Worm (Caenorhabditis elegans) whole organism, L3 larva: ENCODE data around the gene col-157.

Source experiments
- ZK546.5 ChIP-seq: sonication (generic microtip); optimal IDR thresholded peaks from 2 replicates; lab custom pipeline; 2017; ENCODE audit warnings: missing biosample characterization, missing genetic modification characterization
- ceh-82 ChIP-seq: fragments of 150-350 bp; optimal IDR thresholded peaks from 2 replicates; lab custom pipeline; 2014; ENCODE audit warnings: missing biosample characterization, missing genetic modification characterization
- egl-27 ChIP-seq: sonication (generic microtip); optimal IDR thresholded peaks from 4 replicates; lab custom pipeline; 2017; ENCODE audit warnings: missing biosample characterization, missing genetic modification reagents, missing genetic modification characterization
- lin-15B ChIP-seq: fragments of 150-350 bp; optimal IDR thresholded peaks from 2 replicates; lab custom pipeline; 2014; ENCODE audit warnings: missing biosample characterization, missing genetic modification characterization
- nhr-12 ChIP-seq: fragments of 150-350 bp; optimal IDR thresholded peaks from 2 replicates; lab custom pipeline; 2014; ENCODE audit warnings: missing biosample characterization, missing genetic modification characterization
- nhr-25 ChIP-seq: sonication (generic microtip); optimal IDR thresholded peaks from 2 replicates; lab custom pipeline; 2017; ENCODE audit warnings: missing biosample characterization, missing genetic modification characterization
- nhr-28 ChIP-seq: fragments of 150-350 bp; optimal IDR thresholded peaks from 2 replicates; lab custom pipeline; 2014; ENCODE audit warnings: missing biosample characterization, missing genetic modification characterization
- pqm-1 ChIP-seq: fragments of 150-350 bp; optimal IDR thresholded peaks from 2 replicates; lab custom pipeline; 2017; ENCODE audit warnings: missing biosample characterization, missing genetic modification characterization, inconsistent platforms
- skn-1 ChIP-seq: fragments of 150-350 bp; optimal IDR thresholded peaks from 2 replicates; lab custom pipeline; 2014; ENCODE audit warnings: missing biosample characterization, missing genetic modification characterization
- unc-39 ChIP-seq: sonication (generic microtip); optimal IDR thresholded peaks from 4 replicates; lab custom pipeline; 2017; ENCODE audit warnings: missing biosample characterization, missing genetic modification characterization
- zag-1 ChIP-seq: fragments of 150-350 bp; optimal IDR thresholded peaks from 2 replicates; lab custom pipeline; 2014; ENCODE audit warnings: missing biosample characterization, missing genetic modification characterization

DNA sequence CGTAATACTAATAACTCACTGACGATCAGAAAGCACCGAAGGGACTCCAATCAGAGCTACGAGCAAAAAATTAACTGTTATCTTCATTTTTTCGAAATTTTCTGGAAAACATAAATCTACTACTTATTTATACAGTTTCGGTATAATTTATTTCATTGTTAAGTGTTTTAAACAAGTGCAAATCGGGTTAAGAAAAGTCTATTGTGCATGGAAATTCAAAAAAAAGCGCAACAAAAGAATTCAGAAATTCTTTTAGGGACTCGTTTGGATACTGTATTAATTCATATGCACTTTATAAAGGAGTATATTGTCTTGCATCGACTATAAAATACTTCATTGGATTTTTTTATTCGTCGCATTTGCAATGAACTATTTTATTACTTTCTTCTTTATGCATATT, 11.6 kb upstream of the col-157 start, which contains the start of the genes nas-20 and nas-21:
- TF ChIP-seq nhr-25 (tag; lab: Kevin White, UChicago) = no peak
- no peak for TF ChIP-seq ZK546.5 (tag; lab: Kevin White, UChicago)
- no peak for TF ChIP-seq zag-1 (tag; lab: Kevin White, UChicago)
- no peak for TF ChIP-seq pqm-1
- no peak for TF ChIP-seq nhr-12
- no peak for TF ChIP-seq ceh-82 (tag; lab: Kevin White, UChicago)
- TF ChIP-seq skn-1 (tag; lab: Kevin White, UChicago) = no peak
- no peak for TF ChIP-seq unc-39 (tag; lab: Kevin White, UChicago)
- no peak for TF ChIP-seq nhr-28 (tag; lab: Kevin White, UChicago)
- TF ChIP-seq egl-27 (tag; lab: Kevin White, UChicago) = no peak
- TF ChIP-seq lin-15B (tag; lab: Kevin White, UChicago) = no peak
